Worm (Caenorhabditis elegans) whole organism, young adult: Measurements from ENCODE around the gene C37C3.18.

Source experiments
- B0019.2 ChIP-seq: fragments of 200-800 bp; sonication (Bioruptor generic); conservative IDR thresholded peaks from 2 replicates; pipeline ENCODE4 v1.3.6; 2022; ENCODE audit warnings: missing genetic modification reagents, missing genetic modification characterization, missing compliant biosample characterization
- B0336.3 ChIP-seq: fragments of 200-800 bp; sonication (Bioruptor generic); IDR thresholded peaks from 2 replicates; pipeline ENCODE4 v1.3.6; 2022; ENCODE audit warnings: missing genetic modification characterization, missing compliant biosample characterization
- D2030.7 ChIP-seq: fragments of 200-800 bp; sonication (Bioruptor generic); IDR thresholded peaks from 2 replicates; pipeline ENCODE4 v1.3.6; 2022; ENCODE audit warnings: missing genetic modification reagents, missing genetic modification characterization, missing compliant biosample characterization
- F33H1.4 ChIP-seq: fragments of 200-800 bp; sonication (Bioruptor generic); IDR thresholded peaks from 2 replicates; pipeline ENCODE4 v1.3.6; 2022; ENCODE audit warnings: missing genetic modification reagents, missing genetic modification characterization, missing compliant biosample characterization
- F49E8.2 ChIP-seq: sonication (generic microtip); optimal IDR thresholded peaks from 3 replicates; lab custom pipeline; 2017; ENCODE audit warnings: missing genetic modification characterization, mild to moderate bottlenecking, missing compliant biosample characterization, antibody characterized with exemption, moderate library complexity; ENCODE audit not compliant: insufficient read depth
- F57C9.4 ChIP-seq: sonication (generic microtip); optimal IDR thresholded peaks from 2 replicates; lab custom pipeline; 2017; ENCODE audit warnings: mild to moderate bottlenecking, missing genetic modification characterization, missing compliant biosample characterization
- K11D2.4 ChIP-seq: fragments of 200-800 bp; sonication (Bioruptor generic); IDR thresholded peaks from 2 replicates; pipeline ENCODE4 v1.3.6; 2022; ENCODE audit warnings: missing genetic modification reagents, missing genetic modification characterization, missing compliant biosample characterization
- Y56A3A.18 ChIP-seq: fragments of 200-800 bp; sonication (Bioruptor generic); IDR thresholded peaks from 2 replicates; pipeline ENCODE4 v1.3.6; 2022; ENCODE audit warnings: missing genetic modification reagents, missing genetic modification characterization, missing compliant biosample characterization
- Y79H2A.3 ChIP-seq: fragments of 200-800 bp; sonication (Bioruptor generic); conservative IDR thresholded peaks from 2 replicates; pipeline ENCODE4 v1.3.6; 2022; ENCODE audit warnings: missing genetic modification reagents, missing genetic modification characterization, missing compliant biosample characterization
- ama-1 ChIP-seq, 3 experiments: fragments of 150-350 bp in 1 of 3; sonication (generic microtip) in 2 of 3; optimal IDR thresholded peaks; 2 replicates each; lab custom pipeline; 2014 to 2018; ENCODE audit warnings: missing biosample characterization in 2 of 3, missing genetic modification characterization in 2 of 3, missing genetic modification reagents in 2 of 3
- aptf-3 ChIP-seq: fragments of 200-800 bp; sonication (Bioruptor generic); IDR thresholded peaks from 2 replicates; pipeline ENCODE4 v1.3.6; 2022; ENCODE audit warnings: missing genetic modification characterization, missing compliant biosample characterization
- athp-1 ChIP-seq: sonication (generic microtip); optimal IDR thresholded peaks from 2 replicates; lab custom pipeline; 2017; ENCODE audit warnings: mild to moderate bottlenecking, missing genetic modification characterization, missing compliant biosample characterization
- attf-5 ChIP-seq: fragments of 200-800 bp; sonication (Bioruptor generic); optimal IDR thresholded peaks from 2 replicates; lab custom pipeline; 2018; ENCODE audit warnings: mild to moderate bottlenecking, missing genetic modification characterization, missing compliant biosample characterization
- cebp-1 ChIP-seq, 2 experiments: fragments of 200-800 bp in 1 of 2; sonication (Bioruptor generic) in 1 of 2; sonication (generic microtip) in 1 of 2; IDR thresholded peaks in 1 of 2; optimal IDR thresholded peaks in 1 of 2; 2 replicates each; pipeline versions ENCODE4 v1.3.6 to Lab custom; 2017 to 2022; ENCODE audit warnings: missing compliant biosample characterization in 2 of 2, missing genetic modification characterization in 2 of 2, mild to moderate bottlenecking in 1 of 2, missing genetic modification reagents in 1 of 2, moderate library complexity in 1 of 2
- cebp-2 ChIP-seq: fragments of 200-800 bp; sonication (Bioruptor generic); IDR thresholded peaks from 2 replicates; pipeline ENCODE4 v1.3.6; 2022; ENCODE audit warnings: missing genetic modification characterization, missing compliant biosample characterization
- ceh-100 ChIP-seq: fragments of 200-800 bp; sonication (Bioruptor generic); IDR thresholded peaks from 2 replicates; pipeline ENCODE4 v1.3.6; 2022; ENCODE audit warnings: missing genetic modification reagents, missing genetic modification characterization, missing compliant biosample characterization
- chd-7 ChIP-seq: sonication (generic microtip); optimal IDR thresholded peaks from 2 replicates; lab custom pipeline; 2016; ENCODE audit warnings: mild to moderate bottlenecking, missing genetic modification characterization, moderate library complexity, missing compliant biosample characterization
- efl-1 ChIP-seq: fragments of 150-350 bp; optimal IDR thresholded peaks from 2 replicates; lab custom pipeline; 2014; ENCODE audit warnings: missing biosample characterization, missing genetic modification reagents, missing genetic modification characterization
- ekl-4 ChIP-seq: fragments of 200-800 bp; sonication (Bioruptor generic); IDR thresholded peaks from 2 replicates; pipeline ENCODE4 v1.3.6; 2022; ENCODE audit warnings: missing genetic modification reagents, missing genetic modification characterization, missing compliant biosample characterization
- ets-4 ChIP-seq: fragments of 200-800 bp; sonication (Bioruptor generic); optimal IDR thresholded peaks from 2 replicates; lab custom pipeline; 2018; ENCODE audit warnings: mild to moderate bottlenecking, missing genetic modification characterization, missing compliant biosample characterization
- hmg-20 ChIP-seq: fragments of 200-800 bp; sonication (Bioruptor generic); IDR thresholded peaks from 2 replicates; pipeline ENCODE4 v1.3.6; 2022; ENCODE audit warnings: missing genetic modification reagents, missing genetic modification characterization, missing compliant biosample characterization
- hrde-1 ChIP-seq: sonication (generic microtip); optimal IDR thresholded peaks from 2 replicates; lab custom pipeline; 2016; ENCODE audit warnings: missing genetic modification characterization, mild to moderate bottlenecking, missing compliant biosample characterization, moderate library complexity, missing genotype, missing genetic modification reagents, borderline replicate concordance
- hsf-1 ChIP-seq: fragments of 200-800 bp; sonication (Bioruptor generic); IDR thresholded peaks from 2 replicates; pipeline ENCODE4 v1.3.6; 2022; ENCODE audit warnings: missing genetic modification reagents, missing genetic modification characterization, missing compliant biosample characterization
- let-526 ChIP-seq: fragments of 200-800 bp; sonication (Bioruptor generic); IDR thresholded peaks from 2 replicates; pipeline ENCODE4 v1.3.6; 2022; ENCODE audit warnings: missing genetic modification reagents, missing genetic modification characterization, missing compliant biosample characterization
- lin-35 ChIP-seq, 3 experiments: fragments of 150-350 bp in 2 of 3; sonication (generic microtip) in 1 of 3; optimal IDR thresholded peaks; 2 replicates each; lab custom pipeline; 2014 to 2018; ENCODE audit warnings: missing biosample characterization in 3 of 3, missing genetic modification characterization in 3 of 3, missing genetic modification reagents in 3 of 3
- lin-54 ChIP-seq: fragments of 200-800 bp; sonication (Bioruptor generic); optimal IDR thresholded peaks from 2 replicates; lab custom pipeline; 2018; ENCODE audit warnings: mild to moderate bottlenecking, missing genetic modification characterization, missing compliant biosample characterization
- nhr-120 ChIP-seq: fragments of 200-800 bp; sonication (Bioruptor generic); IDR thresholded peaks from 2 replicates; pipeline ENCODE4 v1.3.6; 2022; ENCODE audit warnings: missing genetic modification characterization, missing compliant biosample characterization
- nhr-179 ChIP-seq: sonication (generic microtip); optimal IDR thresholded peaks from 2 replicates; lab custom pipeline; 2016; ENCODE audit warnings: mild to moderate bottlenecking, missing genetic modification characterization, missing compliant biosample characterization
- nhr-80 ChIP-seq: sonication (generic microtip); optimal IDR thresholded peaks from 2 replicates; lab custom pipeline; 2016; ENCODE audit warnings: missing genetic modification characterization, missing compliant biosample characterization
- pbrm-1 ChIP-seq: fragments of 200-800 bp; sonication (Bioruptor generic); IDR thresholded peaks from 2 replicates; pipeline ENCODE4 v1.3.6; 2022; ENCODE audit warnings: missing genetic modification reagents, missing genetic modification characterization, missing compliant biosample characterization
- rpc-1 ChIP-seq, 2 experiments: fragments of 150-350 bp in 1 of 2; sonication (generic microtip) in 1 of 2; optimal IDR thresholded peaks; 2 replicates each; lab custom pipeline; 2014 to 2018; ENCODE audit warnings: missing biosample characterization in 1 of 2, missing genetic modification characterization in 1 of 2, missing genetic modification reagents in 1 of 2, missing genotype in 1 of 2
- sdz-38 ChIP-seq: sonication (generic microtip); optimal IDR thresholded peaks from 2 replicates; lab custom pipeline; 2016; ENCODE audit warnings: missing genotype, missing genetic modification characterization, missing compliant biosample characterization
- snpc-1.1 ChIP-seq: sonication (generic microtip); optimal IDR thresholded peaks from 2 replicates; lab custom pipeline; 2017; ENCODE audit warnings: missing genetic modification characterization, mild to moderate bottlenecking, missing compliant biosample characterization, antibody characterized with exemption, moderate library complexity, missing genotype, missing genetic modification reagents; ENCODE audit not compliant: insufficient read depth
- snpc-4 ChIP-seq, 5 experiments: fragments of 150-350 bp in 1 of 5; sonication (generic microtip) in 4 of 5; optimal IDR thresholded peaks; 2 replicates each; lab custom pipeline; 2014 to 2018; ENCODE audit warnings: missing genetic modification characterization in 5 of 5, missing biosample characterization in 3 of 5, antibody characterized with exemption in 2 of 5, mild to moderate bottlenecking in 2 of 5, missing compliant biosample characterization in 2 of 5, missing genotype in 2 of 5, moderate library complexity in 2 of 5, missing genetic modification reagents in 1 of 5
- sptf-2 ChIP-seq: fragments of 200-800 bp; sonication (Bioruptor generic); optimal IDR thresholded peaks from 2 replicates; lab custom pipeline; 2018; ENCODE audit warnings: mild to moderate bottlenecking, missing genetic modification characterization, missing compliant biosample characterization
- tbx-9 ChIP-seq: sonication (generic microtip); optimal IDR thresholded peaks from 2 replicates; lab custom pipeline; 2016; ENCODE audit warnings: borderline replicate concordance, missing genetic modification characterization, inconsistent platforms, missing compliant biosample characterization
- ztf-26 ChIP-seq: sonication (generic microtip); optimal IDR thresholded peaks from 2 replicates; lab custom pipeline; 2017; ENCODE audit warnings: missing genetic modification characterization, missing compliant biosample characterization
- ztf-6 ChIP-seq: fragments of 200-800 bp; sonication (Bioruptor generic); IDR thresholded peaks from 2 replicates; pipeline ENCODE4 v1.3.6; 2022; ENCODE audit warnings: missing genetic modification reagents, missing genetic modification characterization, missing compliant biosample characterization

C37C3.18 gene

ce11 chrV:7857931-7858330 is 3.1 kb downstream of the C37C3.18 start, which contains the start of gene C37C3.1 (continued):
- TF ChIP-seq nhr-179 (tag; lab: Kevin White, UChicago) (no peak), F57C9.4 (tag; lab: Kevin White, UChicago) (no peak), ama-1 (optimal IDR thresholded peaks at IDR 0.05; lab: Kevin White, UChicago) (peak; percentile 65), ama-1 (GFP tag; optimal IDR thresholded peaks at IDR 0.05; lab: Kevin White, UChicago) (peak in 1 of 2 experiments; percentile 50), cebp-1 (GFP tag; IDR thresholded peaks at IDR 0.05; lab: Robert Waterston, UW) (0 out of 2 replicates have a peak, but pooled peaks have one; percentile 13), cebp-1 (tag; optimal IDR thresholded peaks at IDR 0.05; lab: Kevin White, UChicago) (peak; percentile 48), rpc-1 (optimal IDR thresholded peaks at IDR 0.05; lab: Kevin White, UChicago) (no peak), rpc-1 (tag; optimal IDR thresholded peaks at IDR 0.05; lab: Kevin White, UChicago) (no peak), lin-54 (GFP tag; lab: Kevin White, UChicago) (peak; percentile 9), hsf-1 (GFP tag; lab: Robert Waterston, UW) (peak; percentile 76), tbx-9 (tag; lab: Kevin White, UChicago) (no peak), hrde-1 (tag; lab: Kevin White, UChicago) (peak; percentile 75), ztf-26 (tag; lab: Kevin White, UChicago) (no peak), nhr-80 (tag; lab: Kevin White, UChicago) (no peak), ztf-6 (no peak), hmg-20 (GFP tag; lab: Robert Waterston, UW) (peak; percentile 70), ceh-100 (GFP tag; lab: Robert Waterston, UW) (0 out of 2 replicates have a peak, but pooled peaks have one; percentile 35), sptf-2 (no peak), nhr-120 (GFP tag; lab: Robert Waterston, UW) (0 out of 2 replicates have a peak, but pooled peaks have one; percentile 40), athp-1 (no peak), cebp-2 (GFP tag; lab: Robert Waterston, UW) (no peak), B0019.2 (GFP tag; lab: Robert Waterston, UW) (no peak), K11D2.4 (GFP tag; lab: Robert Waterston, UW) (no peak), ekl-4 (GFP tag; lab: Robert Waterston, UW) (no peak), aptf-3 (GFP tag; lab: Robert Waterston, UW) (no peak), lin-35 (GFP tag; optimal IDR thresholded peaks at IDR 0.05; lab: Kevin White, UChicago) (peak in 1 of 3 experiments; percentile 3), F49E8.2 (tag; lab: Kevin White, UChicago) (no peak), B0336.3 (GFP tag; lab: Robert Waterston, UW) (peak; percentile 64; the same call in 1 of the 2 replicates), Y79H2A.3 (GFP tag; lab: Robert Waterston, UW) (no peak), let-526 (0 out of 2 replicates have a peak, but pooled peaks have one; percentile 9), attf-5 (GFP tag; lab: Kevin White, UChicago) (no peak), Y56A3A.18 (GFP tag; lab: Robert Waterston, UW) (no peak; the same call in 1 of the 2 replicates), F33H1.4 (GFP tag; lab: Robert Waterston, UW) (peak; percentile 33; the same call in 1 of the 2 replicates), chd-7 (peak; percentile 75), pbrm-1 (GFP tag; lab: Robert Waterston, UW) (no peak), D2030.7 (GFP tag; lab: Robert Waterston, UW) (0 out of 2 replicates have a peak, but pooled peaks have one; percentile 19), sdz-38 (no peak), snpc-1.1 (tag; lab: Kevin White, UChicago) (peak; percentile 1)

ce11 chrV:7861792-7862191 is 7.0 kb downstream of the C37C3.18 start, which contains the start of gene C37C3.17:
Gene C37C3.17 (minus strand): TSS chrV:7861892.
- no peak for TF ChIP-seq snpc-4 (GFP tag; optimal IDR thresholded peaks at IDR 0.05; lab: Kevin White, UChicago)
- TF ChIP-seq snpc-4 (tag; optimal IDR thresholded peaks at IDR 0.05; lab: Kevin White, UChicago): no peak
- TF ChIP-seq hmg-20 (GFP tag; lab: Robert Waterston, UW): no peak
- TF ChIP-seq efl-1 (GFP tag; lab: Kevin White, UChicago): no peak
- no peak for TF ChIP-seq sptf-2
- no peak for TF ChIP-seq ets-4 (GFP tag; lab: Kevin White, UChicago)
- TF ChIP-seq nhr-179 (tag; lab: Kevin White, UChicago): no peak
- TF ChIP-seq B0019.2 (GFP tag; lab: Robert Waterston, UW): no peak
